Worm (Caenorhabditis elegans): ENCODE results near the gene nlp-46.

The nlp-46 gene

ce11 chrV:12549604-12550003, 43.5 kb upstream of the nlp-46 start:
- no peak for TF ChIP-seq ceh-9 (tag; optimal IDR thresholded peaks at IDR 0.05)
- TF ChIP-seq nhr-25 (tag; optimal IDR thresholded peaks at IDR 0.05) = peak; percentile 36
- peak; percentile 50 for TF ChIP-seq nhr-43 (tag; optimal IDR thresholded peaks at IDR 0.05; ENCODE audit: poor library complexity, severe bottlenecking)
- no peak for TF ChIP-seq pqm-1 (tag; optimal IDR thresholded peaks at IDR 0.05)
- TF ChIP-seq ama-1 (optimal IDR thresholded peaks at IDR 0.05) = peak; percentile 95

- TF ChIP-seq nhr-43 (tag; optimal IDR thresholded peaks at IDR 0.05; ENCODE audit: poor library complexity, severe bottlenecking) = peak; percentile 73
- TF ChIP-seq tbx-2 (tag; optimal IDR thresholded peaks at IDR 0.05) = peak; percentile 65
- TF ChIP-seq lsy-12 (tag; optimal IDR thresholded peaks at IDR 0.05) = peak; percentile 66
- peak; percentile 50 for TF ChIP-seq ztf-4 (tag; optimal IDR thresholded peaks at IDR 0.05)
- no peak for TF ChIP-seq mml-1 (tag; optimal IDR thresholded peaks at IDR 0.05)
- peak; percentile 8 for TF ChIP-seq nhr-28 (tag; optimal IDR thresholded peaks at IDR 0.05)
- TF ChIP-seq sea-2 (GFP tag; optimal IDR thresholded peaks at IDR 0.05) = no peak
- TF ChIP-seq pqm-1 (tag; optimal IDR thresholded peaks at IDR 0.05) = no peak
- TF ChIP-seq ceh-28 (tag; optimal IDR thresholded peaks at IDR 0.05) = peak; percentile 15
- no peak for TF ChIP-seq elt-2 (tag; optimal IDR thresholded peaks at IDR 0.05)
- peak; percentile 97 for TF ChIP-seq ama-1 (optimal IDR thresholded peaks at IDR 0.05)
- peak; percentile 45 for TF ChIP-seq nhr-25 (tag; optimal IDR thresholded peaks at IDR 0.05)
- TF ChIP-seq nhr-23 (tag; optimal IDR thresholded peaks at IDR 0.05) = peak; percentile 74
- no peak for TF ChIP-seq nhr-11 (tag; optimal IDR thresholded peaks at IDR 0.05)
- no peak for TF ChIP-seq fos-1 (tag; optimal IDR thresholded peaks at IDR 0.05)
- no peak for TF ChIP-seq eor-1 (tag; optimal IDR thresholded peaks at IDR 0.05)
These were observed 42.7 kb upstream of the nlp-46 start for ce11 chrV:12548830-12549229.

- TF ChIP-seq ama-1 (optimal IDR thresholded peaks at IDR 0.05) (peak; percentile 20), fkh-2 (tag; optimal IDR thresholded peaks at IDR 0.05) (no peak), lsy-12 (tag; optimal IDR thresholded peaks at IDR 0.05) (peak; percentile 62), tbx-2 (tag; optimal IDR thresholded peaks at IDR 0.05) (peak; percentile 56), mml-1 (tag; optimal IDR thresholded peaks at IDR 0.05) (no peak), nhr-25 (tag; optimal IDR thresholded peaks at IDR 0.05) (peak; percentile 78), nfya-1 (tag; optimal IDR thresholded peaks at IDR 0.05; ENCODE audit: insufficient read depth) (peak; percentile 18), nhr-43 (tag; optimal IDR thresholded peaks at IDR 0.05; ENCODE audit: poor library complexity, severe bottlenecking) (peak; percentile 76), jun-1 (tag; optimal IDR thresholded peaks at IDR 0.05) (peak; percentile 20), lin-15B (tag; optimal IDR thresholded peaks at IDR 0.05) (no peak), fkh-10 (GFP tag; optimal IDR thresholded peaks at IDR 0.05) (no peak), nhr-12 (tag; optimal IDR thresholded peaks at IDR 0.05) (no peak), unc-62 (GFP tag; optimal IDR thresholded peaks at IDR 0.05) (peak; percentile 7), fos-1 (tag; optimal IDR thresholded peaks at IDR 0.05) (peak; percentile 61), nhr-23 (tag; optimal IDR thresholded peaks at IDR 0.05) (peak; percentile 81), ceh-82 (tag; optimal IDR thresholded peaks at IDR 0.05) (peak; percentile 1)
These were observed 36.7 kb upstream of the nlp-46 start for ce11 chrV:12542683-12543319.

ce11 chrV:12541207-12541606, 35.1 kb upstream of the nlp-46 start:
- TF ChIP-seq ceh-9 (tag; optimal IDR thresholded peaks at IDR 0.05) (no peak), nhr-11 (tag; optimal IDR thresholded peaks at IDR 0.05) (no peak), daf-12 (tag; optimal IDR thresholded peaks at IDR 0.05) (no peak)

- TF ChIP-seq nfya-1 (tag; optimal IDR thresholded peaks at IDR 0.05; ENCODE audit: insufficient read depth) (no peak), elt-3 (tag; optimal IDR thresholded peaks at IDR 0.05) (no peak), elt-1 (tag; optimal IDR thresholded peaks at IDR 0.05) (no peak), nhr-76 (tag; optimal IDR thresholded peaks at IDR 0.05) (no peak), nhr-23 (tag; optimal IDR thresholded peaks at IDR 0.05) (no peak), unc-39 (tag; optimal IDR thresholded peaks at IDR 0.05) (no peak), hmg-11 (tag; optimal IDR thresholded peaks at IDR 0.05) (no peak), R02D3.7 (tag; optimal IDR thresholded peaks at IDR 0.05) (no peak), fkh-2 (tag; optimal IDR thresholded peaks at IDR 0.05) (no peak), ama-1 (optimal IDR thresholded peaks at IDR 0.05) (no peak), aly-2 (tag; optimal IDR thresholded peaks at IDR 0.05) (no peak), sea-2 (GFP tag; optimal IDR thresholded peaks at IDR 0.05) (no peak), jun-1 (tag; optimal IDR thresholded peaks at IDR 0.05) (no peak), unc-62 (GFP tag; optimal IDR thresholded peaks at IDR 0.05) (no peak), nhr-11 (tag; optimal IDR thresholded peaks at IDR 0.05) (no peak), tbx-2 (tag; optimal IDR thresholded peaks at IDR 0.05) (no peak)
These were observed 34.7 kb upstream of the nlp-46 start, which contains the start of gene F45D3.2 for ce11 chrV:12540739-12541138. TSS of gene F45D3.2 (plus strand) at chrV:12541039.

All from whole organism, L3 larva.